Worm (Caenorhabditis elegans) whole organism, early embryonic: ENCODE measurements around the gene K01G5.10.

Experiments used
- B0310.2 ChIP-seq: sonication (generic microtip); optimal IDR thresholded peaks from 2 replicates; lab custom pipeline; 2016; ENCODE audit warnings: mild to moderate bottlenecking, missing genetic modification characterization, missing compliant biosample characterization
- aly-1 ChIP-seq: sonication (generic microtip); optimal IDR thresholded peaks from 2 replicates; lab custom pipeline; 2016; ENCODE audit warnings: missing genetic modification characterization, missing compliant biosample characterization
- ama-1 ChIP-seq: fragments of 150-350 bp; optimal IDR thresholded peaks from 2 replicates; lab custom pipeline; 2014
- flt-1 ChIP-seq: fragments of 200-800 bp; sonication (Bioruptor generic); IDR thresholded peaks from 2 replicates; pipeline ENCODE4 v1.3.6; 2022; ENCODE audit warnings: missing genetic modification characterization, missing compliant biosample characterization
- hmbx-1 ChIP-seq: sonication (generic microtip); optimal IDR thresholded peaks from 2 replicates; lab custom pipeline; 2016; ENCODE audit warnings: mild to moderate bottlenecking, missing genetic modification characterization, missing compliant biosample characterization
- pes-1 ChIP-seq: fragments of 200-800 bp; sonication (Bioruptor generic); IDR thresholded peaks from 2 replicates; pipeline ENCODE4 v1.3.6; 2022; ENCODE audit warnings: missing genetic modification reagents, missing genetic modification characterization, missing compliant biosample characterization
- sea-1 ChIP-seq: fragments of 200-800 bp; sonication (Bioruptor generic); conservative IDR thresholded peaks from 2 replicates; pipeline ENCODE4 v1.3.6; 2022; ENCODE audit warnings: missing genetic modification characterization, missing compliant biosample characterization

DNA sequence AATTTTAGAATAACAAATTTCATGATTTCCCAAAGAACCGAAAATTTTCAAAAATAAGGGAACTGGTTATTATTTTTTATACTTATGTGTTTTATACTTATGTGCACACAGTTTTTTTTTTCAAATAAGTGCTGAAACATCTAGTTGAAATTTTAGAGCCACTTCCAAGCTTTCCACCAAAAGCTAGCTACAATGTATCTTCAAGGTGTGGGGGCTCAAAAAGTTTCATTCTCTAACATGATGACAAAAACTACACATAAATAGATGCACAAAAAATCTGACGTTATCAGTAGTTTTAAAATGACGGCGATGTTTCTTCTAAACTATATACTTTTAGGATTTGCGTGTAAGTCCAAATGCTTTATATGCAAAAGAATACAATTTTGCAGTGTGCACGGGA, 35.7 kb upstream of the K01G5.10 start, which contains the start of gene clec-163:
- TF ChIP-seq pes-1 (GFP tag; lab: Robert Waterston, UW) = no peak
- TF ChIP-seq ama-1 (lab: Kevin White, UChicago) = no peak
- no peak for TF ChIP-seq hmbx-1 (tag; lab: Kevin White, UChicago)
- TF ChIP-seq sea-1 = no peak
- TF ChIP-seq flt-1 (GFP tag; lab: Robert Waterston, UW) = no peak
- no peak for TF ChIP-seq aly-1 (tag; lab: Kevin White, UChicago)
- TF ChIP-seq B0310.2 = no peak
